Worm (Caenorhabditis elegans): ENCODE data around the gene pycr-1.
A peak's percentile ranks its signal among the peaks of the same experiment; 100 is the strongest.

Gene pycr-1

DNA sequence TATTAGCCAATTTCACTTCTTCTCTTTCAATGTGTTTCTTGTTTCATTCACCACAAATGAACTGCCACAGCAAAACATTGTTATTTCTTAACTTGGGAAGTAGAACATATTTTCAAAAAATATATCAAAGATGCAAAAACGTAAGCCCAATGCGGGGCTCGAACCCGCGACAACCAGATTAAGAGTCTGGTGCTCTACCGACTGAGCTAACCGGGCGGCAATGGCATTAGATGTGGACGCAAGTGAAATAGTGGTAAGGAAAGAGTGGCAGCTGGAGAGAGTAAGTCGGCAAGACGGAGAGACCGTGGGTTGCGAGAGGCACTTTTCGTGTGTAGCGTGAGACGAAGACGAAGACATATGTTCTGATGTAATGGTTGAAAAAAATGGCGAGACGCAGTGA, 40.6 kb upstream of the pycr-1 start:
- peak; percentile 97 for TF ChIP-seq ceh-6 (GFP tag; optimal IDR thresholded peaks at IDR 0.05)
- peak; percentile 95 for TF ChIP-seq sox-2 (GFP tag; IDR thresholded peaks at IDR 0.05)
- TF ChIP-seq hlh-8 (tag; optimal IDR thresholded peaks at IDR 0.05), result peak; percentile 95
- peak; percentile 98 for TF ChIP-seq hlh-6 (tag; optimal IDR thresholded peaks at IDR 0.05)
- TF ChIP-seq rnt-1 (tag; optimal IDR thresholded peaks at IDR 0.05), result peak; percentile 94
- TF ChIP-seq odd-2 (tag; optimal IDR thresholded peaks at IDR 0.05), result peak; percentile 57
- peak; percentile 86 for TF ChIP-seq ceh-30 (tag; optimal IDR thresholded peaks at IDR 0.05)
- peak; percentile 93 for TF ChIP-seq npax-4 (tag; optimal IDR thresholded peaks at IDR 0.05)
- TF ChIP-seq Y22D7AL.16 (tag; optimal IDR thresholded peaks at IDR 0.05), result peak; percentile 93
- TF ChIP-seq C38D4.7 (GFP tag; optimal IDR thresholded peaks at IDR 0.05), result peak; percentile 95
- peak; percentile 95 for TF ChIP-seq gmeb-2 (tag; optimal IDR thresholded peaks at IDR 0.05)
- TF ChIP-seq pag-3 (tag; optimal IDR thresholded peaks at IDR 0.05; ENCODE audit: borderline replicate concordance), result peak; percentile 87
- TF ChIP-seq ceh-2 (tag; optimal IDR thresholded peaks at IDR 0.05), result peak; percentile 94
- peak; percentile 84 for TF ChIP-seq K09A11.1 (tag; optimal IDR thresholded peaks at IDR 0.05; ENCODE audit: insufficient read depth)
- TF ChIP-seq C08G9.2 (tag; optimal IDR thresholded peaks at IDR 0.05), result peak; percentile 89
- peak; percentile 97 for TF ChIP-seq ttx-3 (tag; optimal IDR thresholded peaks at IDR 0.05)
- peak; percentile 98 for TF ChIP-seq ceh-14 (tag; optimal IDR thresholded peaks at IDR 0.05)
- peak; percentile 75 for TF ChIP-seq fkh-10 (GFP tag; optimal IDR thresholded peaks at IDR 0.05)
- peak; percentile 93 for TF ChIP-seq hlh-13 (GFP tag; optimal IDR thresholded peaks at IDR 0.05)
- peak; percentile 96 for TF ChIP-seq unc-42 (tag; optimal IDR thresholded peaks at IDR 0.05)
- TF ChIP-seq ztf-16 (tag; optimal IDR thresholded peaks at IDR 0.05), result peak; percentile 97
- peak; percentile 96 for TF ChIP-seq dve-1 (tag; optimal IDR thresholded peaks at IDR 0.05)
- TF ChIP-seq nhr-232 (tag; optimal IDR thresholded peaks at IDR 0.05), result peak; percentile 93
- TF ChIP-seq ceh-19 (GFP tag; optimal IDR thresholded peaks at IDR 0.05), result peak; percentile 97
- TF ChIP-seq ceh-34 (tag; optimal IDR thresholded peaks at IDR 0.05), result peak; percentile 96
- no peak for TF ChIP-seq ceh-22 (tag; optimal IDR thresholded peaks at IDR 0.05)
- TF ChIP-seq lin-11 (tag; optimal IDR thresholded peaks at IDR 0.05), result peak; percentile 94
- peak; percentile 96 for TF ChIP-seq che-1 (tag; optimal IDR thresholded peaks at IDR 0.05)
- TF ChIP-seq dmd-4 (tag; optimal IDR thresholded peaks at IDR 0.05; ENCODE audit: borderline replicate concordance), result peak; percentile 96
- no peak for TF ChIP-seq unc-55 (GFP tag; optimal IDR thresholded peaks at IDR 0.05)
- TF ChIP-seq ref-2 (tag; optimal IDR thresholded peaks at IDR 0.05), result no peak
- TF ChIP-seq K02D7.2 (tag; optimal IDR thresholded peaks at IDR 0.05), result peak; percentile 92
- TF ChIP-seq ceh-24 (tag; optimal IDR thresholded peaks at IDR 0.05), result peak; percentile 89
- TF ChIP-seq ama-1 (optimal IDR thresholded peaks at IDR 0.05), result no peak
- TF ChIP-seq sox-4 (tag; optimal IDR thresholded peaks at IDR 0.05), result peak; percentile 95
- TF ChIP-seq madf-2 (tag; optimal IDR thresholded peaks at IDR 0.05), result peak; percentile 93
- peak; percentile 82 for TF ChIP-seq pqm-1 (tag; optimal IDR thresholded peaks at IDR 0.05)
- TF ChIP-seq tbx-7 (tag; optimal IDR thresholded peaks at IDR 0.05), result peak; percentile 71
- peak; percentile 95 for TF ChIP-seq pha-2 (tag; optimal IDR thresholded peaks at IDR 0.05)
- TF ChIP-seq unc-86 (tag; optimal IDR thresholded peaks at IDR 0.05), result peak; percentile 96
- no peak; the same call in 1 of the 2 replicates for TF ChIP-seq ceh-45 (GFP tag; IDR thresholded peaks at IDR 0.05)
- TF ChIP-seq elt-2 (tag; optimal IDR thresholded peaks at IDR 0.05), result peak; percentile 98
- peak; percentile 98 for TF ChIP-seq unc-3 (GFP tag; conservative IDR thresholded peaks at IDR 0.05)
- TF ChIP-seq unc-3 (tag; optimal IDR thresholded peaks at IDR 0.05), result peak; percentile 89
- TF ChIP-seq tbx-2 (tag; optimal IDR thresholded peaks at IDR 0.05), result peak; percentile 95
- peak; percentile 93 for TF ChIP-seq lim-6 (tag; optimal IDR thresholded peaks at IDR 0.05)
- TF ChIP-seq zip-5 (tag; optimal IDR thresholded peaks at IDR 0.05), result peak; percentile 86
- TF ChIP-seq pros-1 (tag; optimal IDR thresholded peaks at IDR 0.05), result peak; percentile 13
- peak; percentile 96 for TF ChIP-seq pat-9 (tag; optimal IDR thresholded peaks at IDR 0.05)
- peak; percentile 92 for TF ChIP-seq fax-1 (tag; optimal IDR thresholded peaks at IDR 0.05)
- peak; percentile 95 for TF ChIP-seq eyg-1 (tag; optimal IDR thresholded peaks at IDR 0.05)
- peak; percentile 89 for TF ChIP-seq ceh-48 (tag; optimal IDR thresholded peaks at IDR 0.05)
- peak; percentile 92 for TF ChIP-seq ceh-18 (tag; optimal IDR thresholded peaks at IDR 0.05)

Data from whole organism, late embryonic.